Fruit fly (Drosophila melanogaster) whole organism, embryonic: Measurements from ENCODE around the gene chif.

Experiments used
- Bgb ChIP-seq: fragments of 200-800 bp; sonication (Bioruptor generic); IDR thresholded peaks from 2 replicates; pipeline ENCODE4 v1.3.6; 2022; ENCODE audit warnings: missing biosample characterization, missing genetic modification characterization; ENCODE audit not compliant: partially characterized antibody
- CG10431 ChIP-seq: fragments of 200-800 bp; sonication (Bioruptor generic); optimal IDR thresholded peaks from 3 replicates; lab custom pipeline; 2018; ENCODE audit warnings: missing biosample characterization, mild to moderate bottlenecking, missing genetic modification characterization
- CG11247 ChIP-seq: fragments of 200-800 bp; sonication (Bioruptor generic); IDR thresholded peaks from 2 replicates; pipeline ENCODE4 v1.3.6; 2022; ENCODE audit warnings: missing biosample characterization, missing genetic modification characterization
- CG12236 ChIP-seq: fragments of 200-800 bp; sonication (Bioruptor generic); optimal IDR thresholded peaks from 2 replicates; lab custom pipeline; 2016; ENCODE audit warnings: missing biosample characterization, missing genetic modification characterization
- CG12744 ChIP-seq: fragments of 200-800 bp; sonication (Bioruptor generic); optimal IDR thresholded peaks from 2 replicates; lab custom pipeline; 2016; ENCODE audit warnings: missing biosample characterization, missing genetic modification characterization
- CG14965 ChIP-seq: fragments of 200-800 bp; sonication (Bioruptor generic); optimal IDR thresholded peaks from 2 replicates; lab custom pipeline; 2016; ENCODE audit warnings: missing biosample characterization, missing genetic modification characterization, borderline replicate concordance
- CG15479 ChIP-seq: fragments of 200-800 bp; sonication (Bioruptor generic); optimal IDR thresholded peaks from 3 replicates; lab custom pipeline; 2019; ENCODE audit warnings: missing biosample characterization, mild to moderate bottlenecking, missing genetic modification characterization, moderate library complexity
- CG1603 ChIP-seq: fragments of 200-800 bp; sonication (Bioruptor generic); optimal IDR thresholded peaks from 2 replicates; lab custom pipeline; 2019; ENCODE audit warnings: missing biosample characterization, mild to moderate bottlenecking, missing genetic modification characterization, moderate library complexity
- CG16815 ChIP-seq: fragments of 200-800 bp; sonication (Bioruptor generic); optimal IDR thresholded peaks from 3 replicates; lab custom pipeline; 2017; ENCODE audit warnings: missing biosample characterization, mild to moderate bottlenecking, missing genetic modification characterization
- CG17612 ChIP-seq: fragments of 200-800 bp; sonication (Bioruptor generic); IDR thresholded peaks from 2 replicates; pipeline ENCODE4 v1.3.6; 2022; ENCODE audit warnings: missing biosample characterization, missing genetic modification characterization
- CG18476 ChIP-seq: fragments of 200-800 bp; sonication (Bioruptor generic); optimal IDR thresholded peaks from 2 replicates; lab custom pipeline; 2016; ENCODE audit warnings: missing biosample characterization, mild to moderate bottlenecking, missing genetic modification characterization
- CG18599 ChIP-seq: fragments of 200-800 bp; sonication (Bioruptor generic); optimal IDR thresholded peaks from 3 replicates; lab custom pipeline; 2017; ENCODE audit warnings: missing biosample characterization, missing genetic modification characterization, mild to moderate bottlenecking, moderate library complexity, missing genetic modification reagents
- CG18619 ChIP-seq: fragments of 200-800 bp; sonication (Bioruptor generic); optimal IDR thresholded peaks from 3 replicates; lab custom pipeline; 2017; ENCODE audit warnings: missing biosample characterization, mild to moderate bottlenecking, missing genetic modification characterization
- CG30020 ChIP-seq: fragments of 200-800 bp; optimal IDR thresholded peaks from 2 replicates; lab custom pipeline; 2019; ENCODE audit warnings: missing biosample characterization, mild to moderate bottlenecking, missing genetic modification characterization, moderate library complexity
- CG34422 ChIP-seq: fragments of 200-800 bp; sonication (Bioruptor generic); IDR thresholded peaks from 3 replicates; pipeline ENCODE4 v1.3.6; 2022; ENCODE audit warnings: missing biosample characterization, missing genetic modification characterization
- CG3847 ChIP-seq: fragments of 200-800 bp; sonication (Bioruptor generic); IDR thresholded peaks from 2 replicates; pipeline ENCODE4 v1.3.6; 2022; ENCODE audit warnings: missing biosample characterization, missing genetic modification characterization
- CG42726 ChIP-seq: fragments of 200-800 bp; sonication (Bioruptor generic); IDR thresholded peaks from 2 replicates; pipeline ENCODE4 v1.3.6; 2022; ENCODE audit warnings: missing biosample characterization, missing genetic modification characterization; ENCODE audit not compliant: partially characterized antibody
- CG6854 ChIP-seq: fragments of 200-800 bp; sonication (Bioruptor generic); optimal IDR thresholded peaks from 3 replicates; lab custom pipeline; 2017; ENCODE audit warnings: missing biosample characterization, mild to moderate bottlenecking, missing genetic modification characterization
- CG7357 ChIP-seq: fragments of 200-800 bp; sonication (Bioruptor generic); IDR thresholded peaks from 3 replicates; pipeline ENCODE4 v1.3.6; 2022; ENCODE audit warnings: missing biosample characterization, missing genetic modification characterization
- CTCF ChIP-seq: fragments of 200-800 bp; sonication (Bioruptor generic); optimal IDR thresholded peaks from 2 replicates; lab custom pipeline; 2017; ENCODE audit warnings: missing biosample characterization, mild to moderate bottlenecking, missing genetic modification characterization, moderate library complexity
- CkIIα-i1 ChIP-seq: fragments of 200-800 bp; sonication (Bioruptor generic); IDR thresholded peaks from 2 replicates; pipeline ENCODE4 v1.3.6; 2022; ENCODE audit warnings: missing biosample characterization, missing genetic modification characterization
- E2f1 ChIP-seq: fragments of 200-800 bp; sonication (Bioruptor generic); IDR thresholded peaks from 2 replicates; pipeline ENCODE4 v1.3.6; 2022; ENCODE audit warnings: missing biosample characterization, missing genetic modification characterization
- HLH3B ChIP-seq: fragments of 200-800 bp; sonication (Bioruptor generic); IDR thresholded peaks from 2 replicates; pipeline ENCODE4 v1.3.6; 2022; ENCODE audit warnings: missing biosample characterization, missing genetic modification characterization
- Hr39 ChIP-seq: fragments of >200 bp; optimal IDR thresholded peaks from 2 replicates; lab custom pipeline; 2017
- Med ChIP-seq: fragments of 200-800 bp; sonication (Bioruptor generic); peaks from one replicate; lab custom pipeline; 2016; ENCODE audit warnings: missing biosample characterization, missing genetic modification characterization, mild to moderate bottlenecking, inconsistent platforms, moderate library complexity
- Meics ChIP-seq: fragments of 200-800 bp; sonication (Bioruptor generic); optimal IDR thresholded peaks from 2 replicates; lab custom pipeline; 2017; ENCODE audit warnings: missing biosample characterization, mild to moderate bottlenecking, missing genetic modification characterization
- Myb ChIP-seq: fragments of 200-800 bp; sonication (Bioruptor generic); optimal IDR thresholded peaks from 2 replicates; lab custom pipeline; 2016; ENCODE audit warnings: missing biosample characterization, missing genetic modification characterization
- NFAT ChIP-seq: fragments of 200-800 bp; sonication (Bioruptor generic); IDR thresholded peaks from 2 replicates; pipeline ENCODE4 v1.3.6; 2022; ENCODE audit warnings: missing biosample characterization, missing genetic modification characterization
- Sin3A ChIP-seq: fragments of >200 bp; optimal IDR thresholded peaks from 2 replicates; lab custom pipeline; 2018
- Ssrp ChIP-seq: fragments of 200-800 bp; sonication (Bioruptor generic); optimal IDR thresholded peaks from 2 replicates; lab custom pipeline; 2018; ENCODE audit warnings: missing biosample characterization, mild to moderate bottlenecking, missing genetic modification characterization, moderate library complexity
- crol ChIP-seq: fragments of 200-800 bp; sonication (Bioruptor generic); IDR thresholded peaks from 2 replicates; pipeline ENCODE4 v1.3.6; 2022; ENCODE audit warnings: missing biosample characterization, missing genetic modification characterization
- ems ChIP-seq: fragments of 200-800 bp; sonication (Bioruptor generic); optimal IDR thresholded peaks from 3 replicates; lab custom pipeline; 2016; ENCODE audit warnings: missing biosample characterization, missing genetic modification characterization
- eve ChIP-seq, 2 experiments: fragments of >200 bp; optimal IDR thresholded peaks; 2 replicates each; lab custom pipeline; 2017; ENCODE audit warnings: missing biosample characterization in 2 of 2, missing genetic modification characterization in 2 of 2
- ewg ChIP-seq: fragments of 200-800 bp; sonication (Bioruptor generic); optimal IDR thresholded peaks from 3 replicates; lab custom pipeline; 2017; ENCODE audit warnings: mild to moderate bottlenecking, missing biosample characterization, missing genetic modification reagents, missing genetic modification characterization
- fd96Cb ChIP-seq: fragments of 200-800 bp; sonication (Bioruptor generic); optimal IDR thresholded peaks from 2 replicates; lab custom pipeline; 2018; ENCODE audit warnings: missing biosample characterization, mild to moderate bottlenecking, missing genetic modification characterization, moderate library complexity
- ftz-f1 ChIP-seq: fragments of 200-800 bp; sonication (Bioruptor generic); optimal IDR thresholded peaks from 2 replicates; lab custom pipeline; 2016; ENCODE audit warnings: missing biosample characterization, missing genetic modification characterization
- gfzf ChIP-seq: fragments of 200-800 bp; sonication (Bioruptor generic); optimal IDR thresholded peaks from 2 replicates; lab custom pipeline; 2016; ENCODE audit warnings: missing biosample characterization, mild to moderate bottlenecking, missing genetic modification characterization, moderate library complexity
- grn ChIP-seq: fragments of 200-800 bp; sonication (Bioruptor generic); optimal IDR thresholded peaks from 3 replicates; lab custom pipeline; 2017; ENCODE audit warnings: missing biosample characterization, missing genetic modification characterization
- ken ChIP-seq: fragments of 200-800 bp; sonication (Bioruptor generic); IDR thresholded peaks from 3 replicates; pipeline ENCODE4 v1.3.6; 2022; ENCODE audit warnings: missing biosample characterization, missing genetic modification characterization
- kni ChIP-seq: fragments of 200-800 bp; sonication (Bioruptor generic); optimal IDR thresholded peaks from 3 replicates; lab custom pipeline; 2017; ENCODE audit warnings: mild to moderate bottlenecking, missing biosample characterization, missing genetic modification reagents, missing genetic modification characterization
- otp ChIP-seq: fragments of 200-800 bp; sonication (Bioruptor generic); IDR thresholded peaks from 3 replicates; pipeline ENCODE4, ENCODE4 v1.3.6; 2022; ENCODE audit warnings: missing biosample characterization, missing genetic modification characterization
- pho ChIP-seq: fragments of 200-800 bp; sonication (Bioruptor generic); optimal IDR thresholded peaks from 2 replicates; lab custom pipeline; 2016; ENCODE audit warnings: missing biosample characterization, missing genetic modification characterization
- prd ChIP-seq, 3 experiments: fragments of >200 bp in 2 of 3; fragments of 200-800 bp in 1 of 3; sonication (Bioruptor generic) in 1 of 3; optimal IDR thresholded peaks in 2 of 3; IDR thresholded peaks in 1 of 3; 2 replicates in 2 of 3; 3 replicates in 1 of 3; pipeline versions ENCODE4 v1.3.6 to Lab custom; 2017 to 2022; ENCODE audit warnings: missing biosample characterization in 1 of 3, missing genetic modification characterization in 1 of 3
- pzg ChIP-seq: fragments of 200-800 bp; sonication (Bioruptor generic); optimal IDR thresholded peaks from 3 replicates; lab custom pipeline; 2018; ENCODE audit warnings: missing biosample characterization, mild to moderate bottlenecking, missing genetic modification characterization, moderate library complexity
- seq ChIP-seq: fragments of 200-800 bp; sonication (Bioruptor generic); IDR thresholded peaks from 2 replicates; pipeline ENCODE4 v1.3.6; 2022; ENCODE audit warnings: missing biosample characterization, missing genetic modification characterization
- sr ChIP-seq: fragments of 200-800 bp; sonication (Bioruptor generic); IDR thresholded peaks from 3 replicates; pipeline ENCODE4 v1.3.6; 2022; ENCODE audit warnings: missing biosample characterization, missing genetic modification characterization
- tup ChIP-seq: fragments of 200-800 bp; sonication (Bioruptor generic); optimal IDR thresholded peaks from 2 replicates; lab custom pipeline; 2016; ENCODE audit warnings: missing biosample characterization, mild to moderate bottlenecking, missing genetic modification characterization, moderate library complexity
- wdn ChIP-seq: fragments of 200-800 bp; sonication (Bioruptor generic); IDR thresholded peaks from 2 replicates; pipeline ENCODE4 v1.3.6; 2022; ENCODE audit warnings: missing biosample characterization, missing genetic modification characterization
- zf30C ChIP-seq: fragments of 200-800 bp; sonication (Bioruptor generic); optimal IDR thresholded peaks from 3 replicates; lab custom pipeline; 2018; ENCODE audit warnings: missing biosample characterization, mild to moderate bottlenecking, missing genetic modification characterization

chif gene

DNA sequence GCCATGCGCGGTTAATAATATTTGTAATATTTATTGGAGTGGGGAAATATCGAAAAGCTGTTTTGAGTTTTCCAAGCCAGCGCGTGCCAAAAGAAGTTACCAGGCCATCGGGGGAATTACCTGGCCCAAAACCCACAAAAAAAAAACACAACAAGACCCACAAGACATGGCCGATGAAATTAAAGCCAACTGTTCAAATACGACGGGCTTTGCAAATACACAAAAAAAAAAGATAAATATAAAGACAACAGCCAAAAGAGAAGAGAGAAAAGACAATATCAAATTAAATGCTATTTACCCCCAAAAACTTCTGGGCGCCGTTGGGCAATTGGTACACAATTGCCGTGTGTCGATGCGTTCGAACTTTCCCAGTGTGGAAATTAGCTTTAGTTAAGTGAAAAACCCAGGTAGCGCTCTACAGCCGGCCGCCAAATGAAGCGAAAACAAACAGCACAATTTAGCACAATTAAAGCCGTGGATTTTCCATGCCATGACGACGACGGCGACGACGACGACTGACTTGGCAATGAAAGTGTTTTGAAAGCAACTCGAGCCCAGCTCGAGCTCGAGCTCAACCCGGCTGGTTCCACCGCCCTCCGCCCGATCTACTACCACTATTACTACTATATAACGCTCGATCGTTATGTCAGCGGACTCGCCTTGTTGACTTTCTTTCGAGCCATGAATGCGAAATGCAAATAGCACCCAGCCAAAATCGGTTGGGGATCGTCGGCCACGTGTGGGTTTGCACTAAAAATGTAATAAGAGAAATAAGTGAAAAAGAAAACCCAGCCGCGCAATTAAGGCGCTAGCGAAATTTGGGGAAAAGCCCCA lies 34.4 kb downstream of the chif start (continued):
- TF ChIP-seq NFAT (0 out of 2 replicates have a peak, but pooled peaks have one; percentile 34), grn (GFP tag; lab: Kevin White, UChicago) (peak; percentile 13), sr (GFP tag; lab: Robert Waterston, UW) (peak; percentile 16; the same call in 1 of the 3 replicates), CG12236 (GFP tag; lab: Kevin White, UChicago) (peak; percentile 3), CG17612 (GFP tag; lab: Robert Waterston, UW) (no peak), CG15479 (GFP tag; lab: Kevin White, UChicago) (no peak), ems (GFP tag; lab: Kevin White, UChicago) (no peak), E2f1 (GFP tag; lab: Robert Waterston, UW) (no peak; the same call in 1 of the 2 replicates), gfzf (GFP tag; lab: Kevin White, UChicago) (no peak), eve (GFP tag; optimal IDR thresholded peaks at IDR 0.05; lab: Kevin White, UChicago) (peak in 1 of 2 experiments; percentile 34), Ssrp (tag; lab: Kevin White, UChicago) (no peak), zf30C (GFP tag; lab: Kevin White, UChicago) (no peak), CG14965 (GFP tag; lab: Kevin White, UChicago) (no peak), CG12744 (peak; percentile 34), pzg (GFP tag; lab: Kevin White, UChicago) (no peak), fd96Cb (tag; lab: Kevin White, UChicago) (no peak), Sin3A (lab: Kevin White, UChicago) (no peak), ken (GFP tag; lab: Robert Waterston, UW) (0 out of 3 replicates have a peak, but pooled peaks have one; percentile 13), CG11247 (peak; percentile 51), wdn (0 out of 2 replicates have a peak, but pooled peaks have one; percentile 21), CkIIα-i1 (GFP tag; lab: Robert Waterston, UW) (no peak), ftz-f1 (no peak), CG18599 (peak; percentile 58), CG42726 (GFP tag; lab: Robert Waterston, UW) (no peak; the same call in 1 of the 2 replicates), prd (optimal IDR thresholded peaks at IDR 0.05; lab: Kevin White, UChicago) (no peak), prd (GFP tag; IDR thresholded peaks at IDR 0.05; lab: Robert Waterston, UW) (no peak)

- TF ChIP-seq Meics (GFP tag; lab: Kevin White, UChicago) (no peak), sr (GFP tag; lab: Robert Waterston, UW) (0 out of 3 replicates have a peak, but pooled peaks have one; percentile 25), kni (GFP tag; lab: Kevin White, UChicago) (no peak), CG6854 (GFP tag; lab: Kevin White, UChicago) (no peak), CG34422 (GFP tag; lab: Robert Waterston, UW) (no peak), pho (GFP tag; lab: Kevin White, UChicago) (no peak), seq (GFP tag; lab: Robert Waterston, UW) (0 out of 2 replicates have a peak, but pooled peaks have one; percentile 18), CG16815 (GFP tag; lab: Kevin White, UChicago) (no peak), Med (GFP tag; lab: Kevin White, UChicago) (peak; percentile 52), Bgb (GFP tag; lab: Robert Waterston, UW) (no peak), Hr39 (lab: Kevin White, UChicago) (no peak), CG42726 (GFP tag; lab: Robert Waterston, UW) (no peak), tup (GFP tag; lab: Kevin White, UChicago) (no peak), CG30020 (tag; lab: Kevin White, UChicago) (no peak), CTCF (GFP tag; lab: Kevin White, UChicago) (no peak), CG18476 (GFP tag; lab: Kevin White, UChicago) (no peak), ewg (GFP tag; lab: Kevin White, UChicago) (no peak), CG18619 (GFP tag; lab: Kevin White, UChicago) (no peak), CG10431 (no peak), CG3847 (GFP tag; lab: Robert Waterston, UW) (no peak), HLH3B (GFP tag; lab: Robert Waterston, UW) (0 out of 2 replicates have a peak, but pooled peaks have one; percentile 16), otp (GFP tag; lab: Robert Waterston, UW) (no peak), crol (0 out of 2 replicates have a peak, but pooled peaks have one; percentile 50), CG7357 (no peak), Myb (GFP tag; lab: Kevin White, UChicago) (no peak), CG1603 (tag; lab: Kevin White, UChicago) (no peak)
These were observed 35.3 kb downstream of the chif start for dm6 chr2L:16317131-16317530.
